Worm (Caenorhabditis elegans) whole organism, young adult: ENCODE results near the gene sel-11.

Source experiments
- B0336.3 ChIP-seq: fragments of 200-800 bp; sonication (Bioruptor generic); IDR thresholded peaks from 2 replicates; pipeline ENCODE4 v1.3.6; 2022; ENCODE audit warnings: missing genetic modification characterization, missing compliant biosample characterization
- F37B4.10 ChIP-seq: fragments of 200-800 bp; sonication (Bioruptor generic); IDR thresholded peaks from 2 replicates; pipeline ENCODE4 v1.3.6; 2022; ENCODE audit warnings: missing genetic modification characterization, missing compliant biosample characterization
- F39B2.1 ChIP-seq: fragments of 200-800 bp; sonication (Bioruptor generic); IDR thresholded peaks from 2 replicates; pipeline ENCODE4 v1.3.6; 2022; ENCODE audit warnings: missing genetic modification reagents, missing genetic modification characterization, missing compliant biosample characterization
- Y53G8AR.9 ChIP-seq: fragments of 200-800 bp; sonication (Bioruptor generic); conservative IDR thresholded peaks from 2 replicates; pipeline ENCODE4 v1.3.6; 2022; ENCODE audit warnings: missing genetic modification reagents, missing genetic modification characterization, missing compliant biosample characterization
- nhr-90 ChIP-seq: sonication (generic microtip); optimal IDR thresholded peaks from 2 replicates; lab custom pipeline; 2016; ENCODE audit warnings: missing genotype, mild to moderate bottlenecking, missing genetic modification characterization, missing compliant biosample characterization
- sptf-2 ChIP-seq: fragments of 200-800 bp; sonication (Bioruptor generic); optimal IDR thresholded peaks from 2 replicates; lab custom pipeline; 2018; ENCODE audit warnings: mild to moderate bottlenecking, missing genetic modification characterization, missing compliant biosample characterization

- no peak for TF ChIP-seq nhr-90 (tag; lab: Kevin White, UChicago)
- no peak for TF ChIP-seq Y53G8AR.9 (GFP tag; lab: Robert Waterston, UW)
- no peak for TF ChIP-seq B0336.3
- TF ChIP-seq F39B2.1 (GFP tag; lab: Robert Waterston, UW) = no peak
- no peak for TF ChIP-seq sptf-2 (GFP tag; lab: Kevin White, UChicago)
- no peak for TF ChIP-seq F37B4.10
Measured at ce11 chrV:11725971-11726370, 41.2 kb upstream of the sel-11 start, which contains the start of gene daf-11.
